Fruit fly (Drosophila melanogaster) whole organism: ENCODE data around the gene CG6013.

ENCODE experiments used
- CG8478 ChIP-seq: fragments of >200 bp; optimal IDR thresholded peaks from 2 replicates; lab custom pipeline; 2018; ENCODE audit warnings: inconsistent platforms
- Dll ChIP-seq: fragments of >200 bp; optimal IDR thresholded peaks from 2 replicates; lab custom pipeline; 2017
- pan ChIP-seq: fragments of >200 bp; optimal IDR thresholded peaks from 2 replicates; lab custom pipeline; 2017
- psq ChIP-seq: fragments of >200 bp; optimal IDR thresholded peaks from 2 replicates; lab custom pipeline; 2017
- usp ChIP-seq: fragments of >200 bp; optimal IDR thresholded peaks from 2 replicates; lab custom pipeline; 2017; ENCODE audit warnings: missing biosample characterization, missing genetic modification characterization, mixed read lengths

DNA sequence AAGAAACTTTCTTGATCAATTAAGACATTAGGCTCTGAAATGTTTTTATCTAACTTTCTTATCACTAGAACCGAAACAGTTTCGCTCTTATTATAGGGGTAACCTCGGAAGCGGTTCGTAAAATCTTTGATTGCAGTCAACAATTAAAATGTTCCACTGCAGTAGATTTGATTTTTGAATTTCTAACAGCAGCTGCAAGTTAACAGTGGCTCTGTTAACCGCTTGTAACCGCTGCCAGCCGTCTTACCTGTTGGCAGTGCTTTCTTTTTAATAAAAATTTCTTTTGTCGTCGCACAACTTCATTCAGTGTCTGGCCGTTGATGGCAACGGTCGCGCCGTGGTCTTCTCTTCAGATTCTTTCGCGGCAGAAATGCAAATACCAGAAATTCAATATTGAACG lies 1.9 kb downstream of the CG6013 start, which contains the start of gene CG6026:
- TF ChIP-seq psq (lab: Kevin White, UChicago) (no peak), pan (lab: Kevin White, UChicago) (no peak), Dll (no peak), usp (GFP tag; lab: Kevin White, UChicago) (no peak), CG8478 (lab: Kevin White, UChicago) (no peak)
